Worm (Caenorhabditis elegans) whole organism, late embryonic: ENCODE data around the gene C25E10.4.

ENCODE experiments used
- F13H6.1 ChIP-seq: sonication (generic microtip); optimal IDR thresholded peaks from 2 replicates; lab custom pipeline; 2016; ENCODE audit warnings: missing genetic modification characterization, missing compliant biosample characterization
- T23F11.4 ChIP-seq: fragments of 200-800 bp; sonication (Bioruptor generic); optimal IDR thresholded peaks from 2 replicates; lab custom pipeline; 2018; ENCODE audit warnings: mild to moderate bottlenecking, missing genetic modification characterization, missing compliant biosample characterization
- Y22D7AL.16 ChIP-seq: sonication (generic microtip); optimal IDR thresholded peaks from 2 replicates; lab custom pipeline; 2016; ENCODE audit warnings: missing genetic modification characterization, missing compliant biosample characterization
- che-1 ChIP-seq: sonication (generic microtip); optimal IDR thresholded peaks from 2 replicates; lab custom pipeline; 2016; ENCODE audit warnings: mild to moderate bottlenecking, missing genetic modification characterization, missing compliant biosample characterization
- elt-2 ChIP-seq: sonication (generic microtip); optimal IDR thresholded peaks from 2 replicates; lab custom pipeline; 2016; ENCODE audit warnings: missing genetic modification reagents, missing genetic modification characterization, missing compliant biosample characterization
- hlh-6 ChIP-seq: sonication (generic microtip); optimal IDR thresholded peaks from 2 replicates; lab custom pipeline; 2016; ENCODE audit warnings: missing genotype, missing genetic modification characterization, missing compliant biosample characterization
- nhr-11 ChIP-seq: fragments of 150-350 bp; optimal IDR thresholded peaks from 2 replicates; lab custom pipeline; 2014; ENCODE audit warnings: missing biosample characterization, missing genetic modification characterization
- pat-9 ChIP-seq: fragments of 200-800 bp; sonication (Bioruptor generic); optimal IDR thresholded peaks from 2 replicates; lab custom pipeline; 2018; ENCODE audit warnings: mild to moderate bottlenecking, missing genetic modification characterization, moderate library complexity, missing compliant biosample characterization
- pha-2 ChIP-seq: sonication (generic microtip); optimal IDR thresholded peaks from 2 replicates; lab custom pipeline; 2017; ENCODE audit warnings: mild to moderate bottlenecking, missing genetic modification characterization, missing compliant biosample characterization
- pqm-1 ChIP-seq: sonication (generic microtip); optimal IDR thresholded peaks from 2 replicates; lab custom pipeline; 2016; ENCODE audit warnings: missing genetic modification characterization, missing compliant biosample characterization
- unc-86 ChIP-seq: sonication (generic microtip); optimal IDR thresholded peaks from 2 replicates; lab custom pipeline; 2016; ENCODE audit warnings: missing genetic modification characterization, missing compliant biosample characterization
- zip-5 ChIP-seq: sonication (generic microtip); optimal IDR thresholded peaks from 2 replicates; lab custom pipeline; 2016; ENCODE audit warnings: missing genetic modification characterization, missing compliant biosample characterization

- TF ChIP-seq F13H6.1 (tag; lab: Kevin White, UChicago) (no peak), pat-9 (tag; lab: Kevin White, UChicago) (no peak), elt-2 (tag; lab: Kevin White, UChicago) (no peak), Y22D7AL.16 (no peak), T23F11.4 (GFP tag; lab: Kevin White, UChicago) (no peak), zip-5 (tag; lab: Kevin White, UChicago) (no peak), pha-2 (tag; lab: Kevin White, UChicago) (no peak), nhr-11 (no peak), unc-86 (tag; lab: Kevin White, UChicago) (no peak), pqm-1 (tag; lab: Kevin White, UChicago) (no peak), che-1 (tag; lab: Kevin White, UChicago) (no peak), hlh-6 (no peak)
Observed at ce11 chrV:8984783-8985182, 48.6 kb upstream of the C25E10.4 start.
